Worm (Caenorhabditis elegans) whole organism, L2 larva: ENCODE measurements around the gene sng-1.

Experiments used
- ceh-82 ChIP-seq: fragments of 150-350 bp; optimal IDR thresholded peaks from 2 replicates; lab custom pipeline; 2014; ENCODE audit warnings: missing biosample characterization, missing genetic modification characterization
- egl-27 ChIP-seq: sonication (generic microtip); optimal IDR thresholded peaks from 3 replicates; lab custom pipeline; 2017; ENCODE audit warnings: missing biosample characterization, missing genetic modification reagents, missing genetic modification characterization
- lsy-2 ChIP-seq, 2 experiments: fragments of 150-350 bp in 1 of 2; sonication (generic microtip) in 1 of 2; optimal IDR thresholded peaks; 2 replicates each; lab custom pipeline; 2014 to 2017; ENCODE audit warnings: missing biosample characterization in 2 of 2, missing genetic modification characterization in 2 of 2
- mbf-1 ChIP-seq: sonication (generic microtip); optimal IDR thresholded peaks from 2 replicates; lab custom pipeline; 2017; ENCODE audit warnings: missing biosample characterization, missing genetic modification characterization
- mdl-1 ChIP-seq, 2 experiments: fragments of 150-350 bp in 1 of 2; sonication (generic microtip) in 1 of 2; optimal IDR thresholded peaks; 2 replicates each; lab custom pipeline; 2017; ENCODE audit warnings: missing biosample characterization in 2 of 2, missing genetic modification characterization in 2 of 2
- nhr-12 ChIP-seq: fragments of 150-350 bp; optimal IDR thresholded peaks from 2 replicates; lab custom pipeline; 2014; ENCODE audit warnings: missing biosample characterization, missing genetic modification characterization
- nhr-21 ChIP-seq: fragments of 150-350 bp; optimal IDR thresholded peaks from 2 replicates; lab custom pipeline; 2014; ENCODE audit warnings: missing biosample characterization, missing genetic modification characterization
- nhr-6 ChIP-seq: fragments of 150-350 bp; optimal IDR thresholded peaks from 2 replicates; lab custom pipeline; 2014; ENCODE audit warnings: missing biosample characterization, missing genetic modification characterization
- unc-62 ChIP-seq: fragments of 150-350 bp; optimal IDR thresholded peaks from 2 replicates; lab custom pipeline; 2014; ENCODE audit warnings: missing biosample characterization, missing genetic modification reagents, missing genetic modification characterization
- ztf-11 ChIP-seq: sonication (generic microtip); optimal IDR thresholded peaks from 2 replicates; lab custom pipeline; 2017; ENCODE audit warnings: missing biosample characterization, missing genetic modification characterization

ce11 chrX:7371945-7372344 lies 44.5 kb downstream of the sng-1 start:
- TF ChIP-seq mdl-1 (tag; optimal IDR thresholded peaks at IDR 0.05; lab: Kevin White, UChicago) (no peak), ceh-82 (tag; lab: Kevin White, UChicago) (no peak), unc-62 (no peak), mbf-1 (tag; lab: Kevin White, UChicago) (no peak), nhr-12 (tag; lab: Kevin White, UChicago) (no peak), nhr-21 (no peak), lsy-2 (tag; optimal IDR thresholded peaks at IDR 0.05; lab: Kevin White, UChicago) (no peak), ztf-11 (tag; lab: Kevin White, UChicago) (no peak), egl-27 (tag; lab: Kevin White, UChicago) (no peak), nhr-6 (tag; lab: Kevin White, UChicago) (no peak)
